Worm (Caenorhabditis elegans): ENCODE measurements around the gene srg-37.

ce11 chrX:14281526-14281925 lies 46.7 kb upstream of the srg-37 start, which contains the start of gene E02H4.2:
- TF ChIP-seq C16A3.4 (tag; optimal IDR thresholded peaks at IDR 0.05) (no peak), aly-2 (tag; optimal IDR thresholded peaks at IDR 0.05) (no peak), snpc-4 (tag; optimal IDR thresholded peaks at IDR 0.05) (no peak), fos-1 (tag; optimal IDR thresholded peaks at IDR 0.05) (no peak), ztf-4 (tag; optimal IDR thresholded peaks at IDR 0.05) (no peak), sptf-1 (tag; optimal IDR thresholded peaks at IDR 0.05) (no peak), egl-27 (tag; optimal IDR thresholded peaks at IDR 0.05) (no peak), skn-1 (tag; optimal IDR thresholded peaks at IDR 0.05) (no peak), ceh-82 (tag; optimal IDR thresholded peaks at IDR 0.05) (no peak), elt-3 (tag; optimal IDR thresholded peaks at IDR 0.05) (no peak), pax-3 (tag; optimal IDR thresholded peaks at IDR 0.05) (no peak), nhr-237 (tag; optimal IDR thresholded peaks at IDR 0.05) (no peak)
